Worm (Caenorhabditis elegans): ENCODE measurements around the gene F59E11.5.

F59E11.5 gene

DNA sequence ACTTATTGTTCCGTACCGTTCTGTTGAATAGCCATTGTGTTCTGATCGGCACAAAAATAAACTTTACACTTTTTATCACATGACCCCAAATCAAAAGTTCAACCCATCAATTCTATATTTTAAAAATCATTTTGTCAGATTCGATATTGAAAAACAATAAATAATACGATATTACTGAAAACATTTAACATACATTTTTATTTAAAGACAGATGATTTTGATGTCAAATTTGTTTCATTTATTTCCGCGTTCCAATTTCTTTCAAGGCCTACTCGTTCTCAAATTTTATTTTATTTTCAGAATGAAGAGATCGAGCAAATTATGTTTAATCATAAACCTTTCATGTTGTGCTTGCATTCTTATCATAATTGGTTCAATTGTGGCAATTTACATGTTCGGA is at the start of gene F59E11.5:
Gene F59E11.5 (plus strand): TSS at position 301 of the 400 bp plus-strand sequence.
- no peak for TF ChIP-seq nhr-237 (tag; optimal IDR thresholded peaks at IDR 0.05)
- TF ChIP-seq blmp-1 (tag; optimal IDR thresholded peaks at IDR 0.05): no peak
- no peak for TF ChIP-seq ham-2 (GFP tag; optimal IDR thresholded peaks at IDR 0.05)
- TF ChIP-seq sptf-1 (tag; optimal IDR thresholded peaks at IDR 0.05): no peak
- no peak for TF ChIP-seq ceh-39 (tag; optimal IDR thresholded peaks at IDR 0.05)
- no peak for TF ChIP-seq zip-8 (tag; optimal IDR thresholded peaks at IDR 0.05)
- no peak for TF ChIP-seq lsy-2 (tag; optimal IDR thresholded peaks at IDR 0.05)
- TF ChIP-seq mls-2 (tag; optimal IDR thresholded peaks at IDR 0.05): no peak
- TF ChIP-seq sem-2 (GFP tag; optimal IDR thresholded peaks at IDR 0.05): no peak
- no peak for TF ChIP-seq unc-39 (tag; optimal IDR thresholded peaks at IDR 0.05)
- no peak for TF ChIP-seq lin-13 (tag; optimal IDR thresholded peaks at IDR 0.05)
- no peak for TF ChIP-seq hlh-1 (tag; optimal IDR thresholded peaks at IDR 0.05)
- no peak for TF ChIP-seq nhr-2 (tag; optimal IDR thresholded peaks at IDR 0.05)
- no peak for TF ChIP-seq snpc-4 (tag; optimal IDR thresholded peaks at IDR 0.05)
- no peak for TF ChIP-seq nhr-76 (tag; optimal IDR thresholded peaks at IDR 0.05)
- TF ChIP-seq pha-4 (tag; optimal IDR thresholded peaks at IDR 0.05): no peak
- no peak for TF ChIP-seq ceh-83 (GFP tag; optimal IDR thresholded peaks at IDR 0.05)
- TF ChIP-seq ceh-43 (GFP tag; optimal IDR thresholded peaks at IDR 0.05): no peak

DNA sequence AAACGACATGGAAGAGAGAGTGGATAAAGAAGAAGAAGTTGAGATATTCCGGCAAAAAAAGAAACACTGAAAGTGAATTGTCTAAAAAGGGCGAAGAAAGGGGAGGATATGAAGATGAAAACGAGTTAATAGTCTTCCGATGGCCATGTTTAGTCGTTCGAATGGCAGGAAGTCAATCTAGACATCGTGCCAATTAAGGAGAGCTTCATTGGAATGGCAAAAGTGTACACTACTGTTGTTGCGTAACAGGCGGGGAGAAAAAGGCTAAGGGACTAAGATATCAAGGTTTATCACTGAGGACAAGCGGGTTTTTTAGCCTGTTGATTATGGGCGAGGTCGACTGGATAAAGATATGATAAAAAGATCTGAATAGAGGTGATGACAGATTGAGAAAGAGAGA is 48.8 kb upstream of the F59E11.5 start:
- TF ChIP-seq drap-1 (GFP tag; optimal IDR thresholded peaks at IDR 0.05): no peak
- TF ChIP-seq elt-3 (tag; optimal IDR thresholded peaks at IDR 0.05): no peak
- TF ChIP-seq hlh-1 (tag; optimal IDR thresholded peaks at IDR 0.05): no peak
- peak; percentile 6 for TF ChIP-seq zip-8 (tag; optimal IDR thresholded peaks at IDR 0.05)

DNA sequence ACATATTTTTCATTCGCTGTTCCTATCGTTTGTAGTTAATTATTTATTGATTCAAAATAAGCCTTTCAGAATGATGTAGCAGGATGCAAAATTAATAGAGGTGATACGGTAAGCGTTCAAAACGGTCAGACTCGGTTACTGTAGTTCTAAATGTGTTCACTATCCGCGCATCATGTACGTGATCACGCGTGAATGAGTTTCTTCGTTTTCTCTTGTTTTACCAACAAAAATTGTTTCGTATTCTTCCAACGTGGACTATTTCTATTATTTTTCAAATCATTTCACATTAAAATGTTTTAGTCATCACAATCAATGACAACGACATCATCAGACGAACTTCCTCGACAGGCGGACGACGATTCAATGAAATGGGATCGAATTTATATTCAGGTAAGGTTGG is 47.4 kb upstream of the F59E11.5 start, which contains the start of gene gck-1:
Gene gck-1 (plus strand): TSS at position 301 of the 400 bp plus-strand sequence.
- TF ChIP-seq hlh-1 (tag; optimal IDR thresholded peaks at IDR 0.05): no peak
- TF ChIP-seq elt-1 (tag; optimal IDR thresholded peaks at IDR 0.05; ENCODE audit: borderline replicate concordance, insufficient read depth): no peak
- TF ChIP-seq nhr-12 (tag; optimal IDR thresholded peaks at IDR 0.05): no peak
- TF ChIP-seq ceh-43 (GFP tag; optimal IDR thresholded peaks at IDR 0.05): no peak
- no peak for TF ChIP-seq lsy-2 (tag; optimal IDR thresholded peaks at IDR 0.05)
- no peak for TF ChIP-seq unc-62 (GFP tag; optimal IDR thresholded peaks at IDR 0.05)
- TF ChIP-seq mab-5 (tag; optimal IDR thresholded peaks at IDR 0.05): no peak
- no peak for TF ChIP-seq drap-1 (GFP tag; optimal IDR thresholded peaks at IDR 0.05)
- no peak for TF ChIP-seq elt-3 (tag; optimal IDR thresholded peaks at IDR 0.05)
- no peak for TF ChIP-seq flh-1 (GFP tag; optimal IDR thresholded peaks at IDR 0.05)

- no peak for TF ChIP-seq ham-2 (GFP tag; optimal IDR thresholded peaks at IDR 0.05)
- TF ChIP-seq nhr-76 (tag; optimal IDR thresholded peaks at IDR 0.05): no peak
- no peak for TF ChIP-seq flh-1 (GFP tag; optimal IDR thresholded peaks at IDR 0.05)
- TF ChIP-seq cnd-1 (tag; optimal IDR thresholded peaks at IDR 0.05): no peak
- TF ChIP-seq ceh-43 (GFP tag; optimal IDR thresholded peaks at IDR 0.05): no peak
Observed at ce11 chrV:8948365-8948764, 46.5 kb upstream of the F59E11.5 start.

DNA sequence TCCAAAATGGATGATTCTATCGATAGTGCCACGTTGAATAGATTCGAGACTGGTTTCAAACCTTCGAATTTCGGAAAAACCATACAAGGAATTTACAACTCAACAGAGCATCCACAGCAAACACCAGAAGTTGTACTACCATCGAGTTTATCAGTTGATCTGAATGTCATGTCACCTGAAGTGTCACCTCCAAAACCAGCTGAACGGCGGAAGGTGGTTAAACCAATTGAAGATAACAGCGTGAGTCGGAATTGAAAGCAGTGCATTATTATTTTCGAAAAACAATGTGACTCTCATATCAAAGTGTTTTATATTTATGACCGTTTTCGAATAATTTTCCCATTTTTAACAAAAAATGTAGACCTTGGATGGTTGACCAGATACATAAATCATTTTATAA is 45.9 kb upstream of the F59E11.5 start:
- no peak for TF ChIP-seq unc-120 (tag; optimal IDR thresholded peaks at IDR 0.05; ENCODE audit: poor library complexity, severe bottlenecking)

- TF ChIP-seq unc-120 (tag; optimal IDR thresholded peaks at IDR 0.05; ENCODE audit: poor library complexity, severe bottlenecking) (no peak), lsy-2 (tag; optimal IDR thresholded peaks at IDR 0.05) (no peak)
Observed at ce11 chrV:8949873-8950272, 45.0 kb upstream of the F59E11.5 start.

DNA sequence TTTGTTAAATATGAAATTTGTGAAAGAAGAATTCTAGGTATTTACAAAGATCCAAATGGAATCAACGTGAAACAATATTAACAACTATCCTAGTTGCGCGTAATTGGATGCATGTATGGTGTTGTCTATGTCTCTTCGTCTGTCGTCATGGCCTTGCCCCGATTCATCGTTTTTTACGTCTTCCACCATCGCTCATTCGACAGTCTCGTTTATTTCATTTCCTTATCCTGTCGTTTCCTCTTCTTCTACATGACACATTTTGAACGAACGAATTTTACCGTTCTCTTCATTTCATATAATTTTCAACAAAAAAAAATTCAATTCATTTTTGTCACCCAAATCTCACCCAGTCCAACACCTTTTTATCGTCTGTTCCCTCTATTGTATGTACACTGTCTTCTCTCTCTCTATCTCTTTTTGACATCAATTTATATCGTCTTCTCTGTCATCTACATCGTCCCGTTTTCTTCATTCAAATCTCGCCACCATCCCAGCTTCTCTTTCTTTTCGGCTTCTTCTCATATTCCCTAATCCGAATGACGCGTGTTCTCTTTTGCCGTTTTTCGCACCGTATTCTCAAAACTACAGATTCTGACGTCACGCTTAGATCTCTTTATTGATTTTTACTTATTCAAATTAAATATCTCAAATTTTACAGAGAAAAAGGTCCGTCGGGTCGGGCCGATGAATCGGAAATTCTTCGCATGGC is 38.4 kb upstream of the F59E11.5 start, which contains the start of gene ttc-17:
Gene ttc-17 (plus strand): TSS at position 659 of the 709 bp plus-strand sequence.
- TF ChIP-seq ces-1 (GFP tag; optimal IDR thresholded peaks at IDR 0.05) (peak; percentile 34), zip-8 (tag; optimal IDR thresholded peaks at IDR 0.05) (no peak), sem-2 (GFP tag; optimal IDR thresholded peaks at IDR 0.05) (no peak), ham-2 (GFP tag; optimal IDR thresholded peaks at IDR 0.05) (peak; percentile 17), unc-39 (tag; optimal IDR thresholded peaks at IDR 0.05) (no peak), mls-2 (tag; optimal IDR thresholded peaks at IDR 0.05) (no peak)

Data from whole organism, mixed stage, embryonic.